Worm (Caenorhabditis elegans): Measurements from ENCODE around the gene F52B10.3.
"Not testable (repeated sequence)": the region's sequence is repeated elsewhere in the genome, so short reads cannot be mapped to it uniquely, and the experiment has no call there.

The F52B10.3 gene

DNA sequence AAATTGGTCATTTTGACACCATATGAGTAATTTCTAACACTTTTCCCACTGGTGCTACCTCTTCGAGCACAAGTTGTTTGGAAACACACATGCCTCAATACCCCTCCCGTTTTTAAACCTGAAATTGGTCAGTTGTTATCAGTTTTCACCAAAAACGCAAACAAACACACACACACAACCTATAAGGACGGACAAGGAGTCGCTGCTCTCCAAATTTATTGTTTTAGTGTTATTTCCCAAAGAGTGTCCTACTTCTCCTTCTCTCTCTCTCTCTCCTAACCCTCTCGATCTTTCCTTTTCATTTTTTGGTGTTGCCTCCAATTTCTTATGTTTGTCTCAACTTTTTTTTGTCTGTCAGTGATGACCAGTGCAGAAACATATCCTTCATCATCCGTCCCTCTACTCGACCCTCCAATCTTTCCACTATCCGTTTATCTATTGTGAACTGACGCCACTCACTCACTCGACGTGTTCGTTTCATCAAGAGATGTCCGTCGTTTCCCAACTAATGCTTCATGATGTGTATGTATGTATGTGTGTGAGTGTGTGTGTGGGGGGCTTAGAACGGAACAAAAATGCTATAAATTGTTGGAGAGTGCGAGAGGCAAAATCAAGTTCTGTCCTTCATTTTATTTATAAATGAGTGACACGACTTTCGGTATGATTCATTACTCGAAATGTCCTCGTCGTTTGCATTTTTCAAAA is 5.7 kb upstream of the F52B10.3 start (continued):
- TF ChIP-seq lsy-12 (tag; optimal IDR thresholded peaks at IDR 0.05) (no peak), mdl-1 (tag; optimal IDR thresholded peaks at IDR 0.05) (no peak), ztf-4 (tag; optimal IDR thresholded peaks at IDR 0.05) (no peak), nhr-76 (tag; optimal IDR thresholded peaks at IDR 0.05) (no peak), nhr-12 (tag; optimal IDR thresholded peaks at IDR 0.05) (no peak), lin-39 (tag; optimal IDR thresholded peaks at IDR 0.05) (no peak), ama-1 (optimal IDR thresholded peaks at IDR 0.05) (no peak), sea-2 (GFP tag; optimal IDR thresholded peaks at IDR 0.05) (no peak), snpc-4 (tag; optimal IDR thresholded peaks at IDR 0.05) (no peak), nhr-11 (tag; optimal IDR thresholded peaks at IDR 0.05) (no peak), eor-1 (tag; optimal IDR thresholded peaks at IDR 0.05) (no peak), pha-4 (tag; optimal IDR thresholded peaks at IDR 0.05) (peak; percentile 27), nhr-237 (tag; optimal IDR thresholded peaks at IDR 0.05) (no peak)

DNA sequence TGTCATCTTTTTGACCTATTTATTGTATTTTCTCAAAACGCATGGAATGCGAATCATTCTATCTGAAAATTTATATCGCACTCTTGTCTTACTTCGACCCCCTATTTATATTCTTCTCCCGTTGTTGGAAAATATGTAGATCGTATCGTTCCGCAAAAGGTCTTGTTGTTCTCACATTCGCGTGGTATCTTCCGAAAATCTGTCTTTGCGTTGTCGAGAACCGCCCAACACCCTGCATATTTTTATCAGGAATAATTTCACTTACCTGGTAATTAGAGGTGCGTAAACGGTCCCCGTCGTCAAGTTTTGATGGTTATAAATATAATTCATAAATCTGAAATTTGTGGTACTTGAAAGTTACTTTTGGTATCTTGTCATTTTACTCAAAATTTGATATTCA is 4.7 kb upstream of the F52B10.3 start:
- TF ChIP-seq elt-1 (tag; optimal IDR thresholded peaks at IDR 0.05) (peak; percentile 47), nhr-237 (tag; optimal IDR thresholded peaks at IDR 0.05) (no peak)

ce11 chrX:2900897-2901496 is 2.8 kb upstream of the F52B10.3 start:
- TF ChIP-seq pha-4 (tag; optimal IDR thresholded peaks at IDR 0.05) (peak; percentile 35), ceh-16 (tag; optimal IDR thresholded peaks at IDR 0.05) (no peak), nhr-23 (tag; optimal IDR thresholded peaks at IDR 0.05) (no peak), nhr-25 (tag; optimal IDR thresholded peaks at IDR 0.05) (no peak), fkh-10 (GFP tag; optimal IDR thresholded peaks at IDR 0.05) (no peak), lsy-12 (tag; optimal IDR thresholded peaks at IDR 0.05) (no peak), pqm-1 (tag; optimal IDR thresholded peaks at IDR 0.05) (no peak), egl-27 (tag; optimal IDR thresholded peaks at IDR 0.05) (no peak), hmg-11 (tag; optimal IDR thresholded peaks at IDR 0.05) (peak; percentile 32), aly-2 (tag; optimal IDR thresholded peaks at IDR 0.05) (no peak), elt-1 (tag; optimal IDR thresholded peaks at IDR 0.05) (no peak), nhr-12 (tag; optimal IDR thresholded peaks at IDR 0.05) (no peak), lin-39 (tag; optimal IDR thresholded peaks at IDR 0.05) (no peak), egl-5 (tag; optimal IDR thresholded peaks at IDR 0.05) (no peak), nhr-28 (tag; optimal IDR thresholded peaks at IDR 0.05) (no peak), lin-15B (tag; optimal IDR thresholded peaks at IDR 0.05) (no peak)

DNA sequence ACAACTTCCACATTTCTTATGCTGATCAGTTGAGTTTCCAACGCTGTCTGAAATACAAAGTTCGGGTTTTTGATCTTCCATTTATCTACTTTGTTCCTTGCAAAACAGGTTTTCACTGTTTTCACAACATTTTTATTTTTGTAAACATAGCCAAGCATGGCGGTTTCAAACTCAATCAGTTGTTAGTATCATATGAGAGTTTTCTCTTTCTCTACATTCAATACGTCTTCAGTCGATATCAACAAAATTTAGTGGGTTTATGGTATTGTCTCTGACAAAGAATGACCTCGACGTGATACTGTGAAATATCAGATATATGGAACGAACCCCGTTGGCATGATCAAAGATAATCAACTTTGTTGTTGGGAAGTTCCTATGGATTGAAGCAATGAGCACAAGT is 2.5 kb downstream of the F52B10.3 start:
- peak; percentile 15 for TF ChIP-seq nhr-25 (tag; optimal IDR thresholded peaks at IDR 0.05)
- TF ChIP-seq tbx-2 (tag; optimal IDR thresholded peaks at IDR 0.05): no peak

ce11 chrX:2894273-2894672 is 3.9 kb downstream of the F52B10.3 start, which contains the start of gene B0410.1:
Gene B0410.1, plus strand, starts transcription at chrX:2894573.
- TF ChIP-seq ceh-28, lin-39, ztf-4 (tag; optimal IDR thresholded peaks at IDR 0.05): not testable (repeated sequence)

ce11 chrX:2893026-2893662 is 5.0 kb downstream of the F52B10.3 start:
- no peak for TF ChIP-seq mml-1 (tag; optimal IDR thresholded peaks at IDR 0.05)
- no peak for TF ChIP-seq lin-39 (tag; optimal IDR thresholded peaks at IDR 0.05)
- TF ChIP-seq nhr-23 (tag; optimal IDR thresholded peaks at IDR 0.05): peak; percentile 81
- TF ChIP-seq ztf-4 (tag; optimal IDR thresholded peaks at IDR 0.05): no peak
- peak; percentile 70 for TF ChIP-seq nhr-43 (tag; optimal IDR thresholded peaks at IDR 0.05; ENCODE audit: poor library complexity, severe bottlenecking)
- peak; percentile 38 for TF ChIP-seq tbx-2 (tag; optimal IDR thresholded peaks at IDR 0.05)

Measured in whole organism, L3 larva.